Fruit fly (Drosophila melanogaster) whole organism, embryonic: ENCODE results near the gene CG13454.
A peak's percentile ranks its signal among the peaks of the same experiment; 100 is the strongest.

Experiments
- Abd-B ChIP-seq: fragments of 200-800 bp; sonication (Bioruptor generic); optimal IDR thresholded peaks from 2 replicates; lab custom pipeline; 2018; ENCODE audit warnings: missing biosample characterization, mild to moderate bottlenecking, missing genetic modification characterization, moderate library complexity
- Adf1 ChIP-seq: fragments of 200-800 bp; sonication (Bioruptor generic); IDR thresholded peaks from 2 replicates; pipeline ENCODE4 v1.3.6; 2022; ENCODE audit warnings: missing biosample characterization, missing genetic modification characterization
- Asciz ChIP-seq: fragments of 200-800 bp; sonication (Bioruptor generic); optimal IDR thresholded peaks from 2 replicates; lab custom pipeline; 2017; ENCODE audit warnings: missing biosample characterization, mild to moderate bottlenecking, missing genetic modification characterization, missing genetic modification reagents
- BEAF-32 ChIP-seq: fragments of 200-800 bp; sonication (Bioruptor generic); optimal IDR thresholded peaks from 3 replicates; lab custom pipeline; 2017; ENCODE audit warnings: missing biosample characterization, missing genetic modification characterization, mild to moderate bottlenecking, moderate library complexity, missing genetic modification reagents
- Bgb ChIP-seq: fragments of 200-800 bp; sonication (Bioruptor generic); IDR thresholded peaks from 2 replicates; pipeline ENCODE4 v1.3.6; 2022; ENCODE audit warnings: missing biosample characterization, missing genetic modification characterization; ENCODE audit not compliant: partially characterized antibody
- CG1233 ChIP-seq: fragments of 200-800 bp; sonication (Bioruptor generic); optimal IDR thresholded peaks from 4 replicates; lab custom pipeline; 2018; ENCODE audit warnings: missing biosample characterization, mild to moderate bottlenecking, missing genetic modification characterization
- CG12659 ChIP-seq: fragments of 200-800 bp; sonication (Bioruptor generic); optimal IDR thresholded peaks from 3 replicates; lab custom pipeline; 2017; ENCODE audit warnings: mild to moderate bottlenecking, missing biosample characterization, missing genetic modification reagents, missing genetic modification characterization
- CG13424 ChIP-seq: fragments of 200-800 bp; sonication (Bioruptor generic); optimal IDR thresholded peaks from 2 replicates; lab custom pipeline; 2019; ENCODE audit warnings: missing biosample characterization, mild to moderate bottlenecking, missing genetic modification characterization, moderate library complexity
- CG14710 ChIP-seq: fragments of 200-800 bp; sonication (Bioruptor generic); optimal IDR thresholded peaks from 3 replicates; lab custom pipeline; 2019; ENCODE audit warnings: missing biosample characterization, mild to moderate bottlenecking, missing genetic modification characterization, moderate library complexity
- CG15011 ChIP-seq: fragments of 200-800 bp; sonication (Bioruptor generic); optimal IDR thresholded peaks from 3 replicates; lab custom pipeline; 2018; ENCODE audit warnings: missing biosample characterization, mild to moderate bottlenecking, missing genetic modification characterization
- CG17802 ChIP-seq: fragments of 200-800 bp; sonication (Bioruptor generic); optimal IDR thresholded peaks from 2 replicates; lab custom pipeline; 2018; ENCODE audit warnings: missing biosample characterization, mild to moderate bottlenecking, missing genetic modification characterization, moderate library complexity
- CG17829 ChIP-seq: fragments of 200-800 bp; optimal IDR thresholded peaks from 2 replicates; lab custom pipeline; 2019; ENCODE audit warnings: missing biosample characterization, mild to moderate bottlenecking, missing genetic modification characterization, moderate library complexity
- CG18011 ChIP-seq: fragments of 200-800 bp; sonication (Bioruptor generic); optimal IDR thresholded peaks from 2 replicates; lab custom pipeline; 2017; ENCODE audit warnings: missing biosample characterization, missing genetic modification characterization, mild to moderate bottlenecking, moderate library complexity, missing genotype
- CG1832 ChIP-seq: fragments of 200-800 bp; sonication (Bioruptor generic); optimal IDR thresholded peaks from 2 replicates; lab custom pipeline; 2017; ENCODE audit warnings: missing biosample characterization, mild to moderate bottlenecking, missing genetic modification characterization, inconsistent platforms
- CG3163 ChIP-seq: fragments of 200-800 bp; sonication (Bioruptor generic); optimal IDR thresholded peaks from 3 replicates; lab custom pipeline; 2016; ENCODE audit warnings: missing biosample characterization, missing genetic modification characterization
- CG3281 ChIP-seq: fragments of 200-800 bp; sonication (Bioruptor generic); optimal IDR thresholded peaks from 3 replicates; lab custom pipeline; 2017; ENCODE audit warnings: missing biosample characterization, mild to moderate bottlenecking, missing genetic modification characterization
- CG33213 ChIP-seq: fragments of 200-800 bp; sonication (Bioruptor generic); optimal IDR thresholded peaks from 3 replicates; lab custom pipeline; 2016; ENCODE audit warnings: missing biosample characterization, missing genetic modification characterization
- CG34422 ChIP-seq: fragments of 200-800 bp; sonication (Bioruptor generic); IDR thresholded peaks from 3 replicates; pipeline ENCODE4 v1.3.6; 2022; ENCODE audit warnings: missing biosample characterization, missing genetic modification characterization
- CG42726 ChIP-seq: fragments of 200-800 bp; sonication (Bioruptor generic); IDR thresholded peaks from 2 replicates; pipeline ENCODE4 v1.3.6; 2022; ENCODE audit warnings: missing biosample characterization, missing genetic modification characterization; ENCODE audit not compliant: partially characterized antibody
- CG4424 ChIP-seq: fragments of 200-800 bp; sonication (Bioruptor generic); optimal IDR thresholded peaks from 3 replicates; lab custom pipeline; 2016; ENCODE audit warnings: missing biosample characterization, missing genetic modification characterization
- CG6791 ChIP-seq: fragments of 200-800 bp; sonication (Bioruptor generic); IDR thresholded peaks from 3 replicates; pipeline ENCODE4 v1.3.6; 2022; ENCODE audit warnings: missing biosample characterization, missing genetic modification characterization; ENCODE audit not compliant: partially characterized antibody
- CG7987 ChIP-seq: fragments of 200-800 bp; sonication (Bioruptor generic); optimal IDR thresholded peaks from 2 replicates; lab custom pipeline; 2018; ENCODE audit warnings: missing biosample characterization, mild to moderate bottlenecking, missing genetic modification characterization, moderate library complexity
- CG9797 ChIP-seq: fragments of 200-800 bp; sonication (Bioruptor generic); optimal IDR thresholded peaks from 3 replicates; lab custom pipeline; 2018; ENCODE audit warnings: missing biosample characterization, mild to moderate bottlenecking, missing genetic modification characterization
- CoRest ChIP-seq: fragments of 200-800 bp; sonication (Bioruptor generic); optimal IDR thresholded peaks from 3 replicates; lab custom pipeline; 2018; ENCODE audit warnings: missing biosample characterization, mild to moderate bottlenecking, missing genetic modification characterization, moderate library complexity
- Dll ChIP-seq: fragments of 200-800 bp; sonication (Bioruptor generic); IDR thresholded peaks from 4 replicates; pipeline ENCODE4 v1.3.6; 2022; ENCODE audit warnings: missing biosample characterization, missing genetic modification characterization; ENCODE audit not compliant: partially characterized antibody
- Dref ChIP-seq: fragments of 200-800 bp; sonication (Bioruptor generic); IDR thresholded peaks from 2 replicates; pipeline ENCODE4 v1.3.6; 2022; ENCODE audit warnings: missing biosample characterization, missing genetic modification characterization
- E2f2 ChIP-seq: fragments of 200-800 bp; sonication (Bioruptor generic); IDR thresholded peaks from 2 replicates; pipeline ENCODE4 v1.3.6; 2022; ENCODE audit warnings: missing biosample characterization, missing genetic modification characterization
- HLH4C ChIP-seq: fragments of 200-800 bp; sonication (Bioruptor generic); IDR thresholded peaks from 3 replicates; pipeline ENCODE4 v1.3.6; 2022; ENCODE audit warnings: missing biosample characterization, missing genetic modification characterization; ENCODE audit not compliant: partially characterized antibody
- Lhr ChIP-seq: fragments of 200-800 bp; sonication (Bioruptor generic); optimal IDR thresholded peaks from 3 replicates; lab custom pipeline; 2017; ENCODE audit warnings: mild to moderate bottlenecking, missing biosample characterization, missing genetic modification reagents, missing genetic modification characterization
- Max ChIP-seq: fragments of 200-800 bp; sonication (Bioruptor generic); optimal IDR thresholded peaks from 2 replicates; lab custom pipeline; 2016; ENCODE audit warnings: missing biosample characterization, mild to moderate bottlenecking, missing genetic modification characterization
- Myb ChIP-seq: fragments of 200-800 bp; sonication (Bioruptor generic); optimal IDR thresholded peaks from 2 replicates; lab custom pipeline; 2016; ENCODE audit warnings: missing biosample characterization, missing genetic modification characterization
- NfI ChIP-seq: fragments of 200-800 bp; sonication (Bioruptor generic); optimal IDR thresholded peaks from 3 replicates; lab custom pipeline; 2018; ENCODE audit warnings: missing biosample characterization, mild to moderate bottlenecking, missing genetic modification characterization, moderate library complexity
- Opbp ChIP-seq: fragments of 200-800 bp; sonication (Bioruptor generic); IDR thresholded peaks from 3 replicates; pipeline ENCODE4 v1.3.6; 2022; ENCODE audit warnings: missing biosample characterization, missing genetic modification characterization; ENCODE audit not compliant: partially characterized antibody
- Spps ChIP-seq: fragments of 200-800 bp; sonication (Bioruptor generic); optimal IDR thresholded peaks from 2 replicates; lab custom pipeline; 2018; ENCODE audit warnings: missing biosample characterization, mild to moderate bottlenecking, missing genetic modification characterization
- Sry-δ ChIP-seq: fragments of 200-800 bp; sonication (Bioruptor generic); optimal IDR thresholded peaks from 2 replicates; lab custom pipeline; 2016; ENCODE audit warnings: missing biosample characterization, missing genetic modification characterization
- al ChIP-seq: fragments of 200-800 bp; sonication (Bioruptor generic); IDR thresholded peaks from 2 replicates; pipeline ENCODE4 v1.3.6; 2022; ENCODE audit warnings: missing biosample characterization, missing genetic modification characterization
- cg ChIP-seq: fragments of 200-800 bp; sonication (Bioruptor generic); optimal IDR thresholded peaks from 3 replicates; lab custom pipeline; 2019; ENCODE audit warnings: missing biosample characterization, mild to moderate bottlenecking, missing genetic modification characterization, moderate library complexity
- gfzf ChIP-seq: fragments of 200-800 bp; sonication (Bioruptor generic); optimal IDR thresholded peaks from 2 replicates; lab custom pipeline; 2016; ENCODE audit warnings: missing biosample characterization, mild to moderate bottlenecking, missing genetic modification characterization, moderate library complexity
- gsb ChIP-seq: fragments of 200-800 bp; sonication (Bioruptor generic); IDR thresholded peaks from 2 replicates; pipeline ENCODE4 v1.3.6; 2022; ENCODE audit warnings: missing biosample characterization, missing genetic modification characterization
- hkb ChIP-seq, 2 experiments: fragments of 200-800 bp in 1 of 2; fragments of >200 bp in 1 of 2; sonication (Bioruptor generic) in 1 of 2; IDR thresholded peaks in 1 of 2; optimal IDR thresholded peaks in 1 of 2; 2 replicates each; pipeline versions ENCODE4 v1.3.6 to Lab custom; 2017 to 2022; ENCODE audit warnings: missing biosample characterization in 1 of 2, missing genetic modification characterization in 1 of 2
- lilli ChIP-seq: fragments of 200-800 bp; sonication (Bioruptor generic); optimal IDR thresholded peaks from 3 replicates; lab custom pipeline; 2016; ENCODE audit warnings: missing biosample characterization, missing genetic modification characterization
- mld ChIP-seq: fragments of 200-800 bp; sonication (Bioruptor generic); IDR thresholded peaks from 3 replicates; pipeline ENCODE4 v1.3.6; 2022; ENCODE audit warnings: missing biosample characterization, missing genetic modification characterization; ENCODE audit not compliant: partially characterized antibody
- row ChIP-seq: fragments of 200-800 bp; sonication (Bioruptor generic); IDR thresholded peaks from 3 replicates; pipeline ENCODE4 v1.3.6; 2022; ENCODE audit warnings: missing biosample characterization, missing genetic modification characterization
- scrt ChIP-seq: fragments of 200-800 bp; sonication (Bioruptor generic); optimal IDR thresholded peaks from 2 replicates; lab custom pipeline; 2018; ENCODE audit warnings: missing biosample characterization, mild to moderate bottlenecking, missing genetic modification characterization, moderate library complexity
- sima ChIP-seq: fragments of 200-800 bp; sonication (Bioruptor generic); optimal IDR thresholded peaks from 2 replicates; lab custom pipeline; 2016; ENCODE audit warnings: missing biosample characterization, missing genetic modification characterization
- trem ChIP-seq: fragments of 200-800 bp; optimal IDR thresholded peaks from 3 replicates; lab custom pipeline; 2019; ENCODE audit warnings: missing biosample characterization, mild to moderate bottlenecking, missing genetic modification characterization, moderate library complexity
- vfl ChIP-seq: fragments of 200-800 bp; sonication (Bioruptor generic); optimal IDR thresholded peaks from 2 replicates; lab custom pipeline; 2016; ENCODE audit warnings: missing biosample characterization, missing genetic modification characterization
- wor ChIP-seq: fragments of 200-800 bp; sonication (Bioruptor generic); IDR thresholded peaks from 2 replicates; pipeline ENCODE4 v1.3.6; 2022; ENCODE audit warnings: missing biosample characterization, missing genetic modification characterization

The CG13454 gene

dm6 chr3L:15498745-15499144 lies 18.1 kb downstream of the CG13454 start, which contains the start of gene CG7275 (continued):
- TF ChIP-seq hkb (optimal IDR thresholded peaks at IDR 0.05; lab: Kevin White, UChicago) (peak; percentile 26), hkb (GFP tag; IDR thresholded peaks at IDR 0.05; lab: Robert Waterston, UW) (no peak), trem (tag; lab: Kevin White, UChicago) (peak; percentile 60), Opbp (GFP tag; lab: Robert Waterston, UW) (peak; percentile 65; the same call in 2 of the 3 replicates), CG13424 (tag; lab: Kevin White, UChicago) (peak; percentile 33), sima (GFP tag; lab: Kevin White, UChicago) (no peak), Dll (GFP tag; lab: Robert Waterston, UW) (peak; percentile 44; the same call in 1 of the 4 replicates), Max (GFP tag; lab: Kevin White, UChicago) (peak; percentile 86), Adf1 (GFP tag; lab: Robert Waterston, UW) (no peak), CG18011 (peak; percentile 67), cg (GFP tag; lab: Kevin White, UChicago) (no peak), CG14710 (peak; percentile 100), vfl (GFP tag; lab: Kevin White, UChicago) (no peak), CoRest (tag; lab: Kevin White, UChicago) (peak; percentile 15), CG1832 (GFP tag; lab: Kevin White, UChicago) (no peak), Abd-B (no peak), CG12659 (GFP tag; lab: Kevin White, UChicago) (peak; percentile 48), mld (GFP tag; lab: Robert Waterston, UW) (no peak), E2f2 (peak; percentile 98), CG17829 (tag; lab: Kevin White, UChicago) (peak; percentile 9), Bgb (GFP tag; lab: Robert Waterston, UW) (peak; percentile 74), CG42726 (0 out of 2 replicates have a peak, but pooled peaks have one; percentile 28), wor (no peak), CG15011 (no peak), gfzf (peak; percentile 26), Asciz (peak; percentile 10), lilli (GFP tag; lab: Kevin White, UChicago) (no peak), scrt (GFP tag; lab: Kevin White, UChicago) (no peak), CG3281 (GFP tag; lab: Kevin White, UChicago) (peak; percentile 28), CG4424 (GFP tag; lab: Kevin White, UChicago) (no peak), CG33213 (GFP tag; lab: Kevin White, UChicago) (peak; percentile 15), CG9797 (GFP tag; lab: Kevin White, UChicago) (peak; percentile 9), CG17802 (tag; lab: Kevin White, UChicago) (no peak), Lhr (peak; percentile 42), Dref (peak; percentile 43; the same call in 1 of the 2 replicates), CG34422 (GFP tag; lab: Robert Waterston, UW) (peak; percentile 53; the same call in 1 of the 3 replicates), Spps (tag; lab: Kevin White, UChicago) (no peak), row (GFP tag; lab: Robert Waterston, UW) (peak; percentile 16; the same call in 1 of the 3 replicates), NfI (GFP tag; lab: Kevin White, UChicago) (peak; percentile 6), CG1233 (GFP tag; lab: Kevin White, UChicago) (no peak), gsb (GFP tag; lab: Robert Waterston, UW) (no peak), CG7987 (GFP tag; lab: Kevin White, UChicago) (peak; percentile 36), BEAF-32 (peak; percentile 55), al (no peak), CG3163 (GFP tag; lab: Kevin White, UChicago) (no peak), CG6791 (GFP tag; lab: Robert Waterston, UW) (peak; percentile 57; the same call in 1 of the 3 replicates), Sry-δ (GFP tag; lab: Kevin White, UChicago) (peak; percentile 4), HLH4C (GFP tag; lab: Robert Waterston, UW) (0 out of 3 replicates have a peak, but pooled peaks have one; percentile 48), Myb (GFP tag; lab: Kevin White, UChicago) (peak; percentile 47)
